Fruit fly (Drosophila melanogaster) whole organism, wandering third instar larva: Measurements from ENCODE around the gene orb.
A peak's percentile ranks its signal among the peaks of the same experiment; 100 is the strongest.

Source experiments
- Abd-B ChIP-seq: fragments of >200 bp; optimal IDR thresholded peaks from 2 replicates; lab custom pipeline; 2017; ENCODE audit warnings: missing biosample characterization, missing genetic modification characterization
- CG32264 ChIP-seq: fragments of 200-800 bp; sonication (Bioruptor generic); optimal IDR thresholded peaks from 2 replicates; lab custom pipeline; 2016; ENCODE audit warnings: missing biosample characterization, missing genetic modification characterization
- CG9705 ChIP-seq: fragments of 200-800 bp; sonication (Bioruptor generic); optimal IDR thresholded peaks from 2 replicates; lab custom pipeline; 2018; ENCODE audit warnings: missing biosample characterization, mild to moderate bottlenecking, missing genetic modification characterization
- CrebA ChIP-seq: fragments of 200-800 bp; sonication (Bioruptor generic); optimal IDR thresholded peaks from 2 replicates; lab custom pipeline; 2016; ENCODE audit warnings: missing biosample characterization, mild to moderate bottlenecking, missing genetic modification characterization, borderline replicate concordance
- Dfd ChIP-seq: fragments of >200 bp; optimal IDR thresholded peaks from 2 replicates; lab custom pipeline; 2017; ENCODE audit warnings: missing biosample characterization, missing genetic modification characterization
- Dif ChIP-seq: fragments of 200-275, 200-300 bp; sonication (Bioruptor generic); optimal IDR thresholded peaks from 2 replicates; lab custom pipeline; 2018; ENCODE audit warnings: missing biosample characterization, missing genetic modification characterization; ENCODE audit not compliant: partially characterized antibody
- GATAd ChIP-seq: sonication (Bioruptor generic); optimal IDR thresholded peaks from 2 replicates; lab custom pipeline; 2016; ENCODE audit warnings: missing biosample characterization, missing genetic modification characterization
- HLH106 ChIP-seq: fragments of 200-800 bp; optimal IDR thresholded peaks from 3 replicates; lab custom pipeline; 2019; ENCODE audit warnings: missing biosample characterization, mild to moderate bottlenecking, missing genetic modification characterization, moderate library complexity
- Hnf4 ChIP-seq: fragments of 200-800 bp; sonication (Bioruptor generic); optimal IDR thresholded peaks from 2 replicates; lab custom pipeline; 2016; ENCODE audit warnings: missing biosample characterization, mild to moderate bottlenecking, missing genetic modification characterization
- Hr78 ChIP-seq: fragments of >200 bp; optimal IDR thresholded peaks from 2 replicates; lab custom pipeline; 2017; ENCODE audit warnings: missing biosample characterization, missing genetic modification characterization
- Hr83 ChIP-seq: fragments of 200-300 bp; sonication (Bioruptor generic); optimal IDR thresholded peaks from 2 replicates; lab custom pipeline; 2016; ENCODE audit warnings: missing biosample characterization, mild to moderate bottlenecking, missing genetic modification characterization, moderate library complexity; ENCODE audit not compliant: poor library complexity, severe bottlenecking
- Jra ChIP-seq: sonication (Bioruptor generic); optimal IDR thresholded peaks from 2 replicates; lab custom pipeline; 2016; ENCODE audit warnings: missing biosample characterization, missing genetic modification characterization
- Mio ChIP-seq: sonication (Bioruptor generic); optimal IDR thresholded peaks from 2 replicates; lab custom pipeline; 2016; ENCODE audit warnings: missing biosample characterization, missing genetic modification characterization
- Myc ChIP-seq: fragments of >200 bp; optimal IDR thresholded peaks from 2 replicates; lab custom pipeline; 2017
- OdsH ChIP-seq: fragments of 200-800 bp; sonication (Bioruptor generic); optimal IDR thresholded peaks from 2 replicates; lab custom pipeline; 2016; ENCODE audit warnings: missing biosample characterization, mild to moderate bottlenecking, missing genetic modification characterization
- Rel ChIP-seq, 2 experiments: fragments of 200-800 bp; sonication (Bioruptor generic) in 1 of 2; optimal IDR thresholded peaks; 2 replicates in 1 of 2; 3 replicates in 1 of 2; lab custom pipeline; 2016 to 2019; ENCODE audit warnings: mild to moderate bottlenecking in 2 of 2, missing biosample characterization in 2 of 2, missing genetic modification characterization in 2 of 2, moderate library complexity in 1 of 2
- Sp1 ChIP-seq: fragments of 200-800 bp; sonication (Bioruptor generic); optimal IDR thresholded peaks from 3 replicates; lab custom pipeline; 2019; ENCODE audit warnings: missing biosample characterization, mild to moderate bottlenecking, missing genetic modification characterization, moderate library complexity
- Vsx2 ChIP-seq: fragments of 200-300, 225-300 bp; sonication (Bioruptor generic); optimal IDR thresholded peaks from 2 replicates; lab custom pipeline; 2018; ENCODE audit warnings: missing biosample characterization, missing genetic modification characterization; ENCODE audit not compliant: partially characterized antibody
- br ChIP-seq: fragments of 200-800 bp; sonication (Bioruptor generic); optimal IDR thresholded peaks from 2 replicates; lab custom pipeline; 2016; ENCODE audit warnings: missing biosample characterization, missing genetic modification characterization
- brk ChIP-seq: fragments of 200-800 bp; sonication (Bioruptor generic); optimal IDR thresholded peaks from 2 replicates; lab custom pipeline; 2016; ENCODE audit warnings: missing biosample characterization, mild to moderate bottlenecking, missing genetic modification characterization
- dl ChIP-seq, 2 experiments: fragments of 175-275, 200-275 bp in 1 of 2; fragments of 200-275 bp in 1 of 2; sonication (Bioruptor generic); optimal IDR thresholded peaks; lab custom pipeline; 2018; ENCODE audit warnings: mild to moderate bottlenecking in 2 of 2, missing biosample characterization in 2 of 2, missing genetic modification characterization in 2 of 2, moderate library complexity in 2 of 2; ENCODE audit not compliant: partially characterized antibody in 2 of 2, insufficient read depth in 1 of 2
- dmrt93B ChIP-seq: fragments of 200-800 bp; sonication (Bioruptor generic); optimal IDR thresholded peaks from 2 replicates; lab custom pipeline; 2018; ENCODE audit warnings: missing biosample characterization, mild to moderate bottlenecking, missing genetic modification characterization
- dsf ChIP-seq: sonication (Bioruptor generic); optimal IDR thresholded peaks from 2 replicates; lab custom pipeline; 2016; ENCODE audit warnings: missing biosample characterization, missing genetic modification characterization, borderline replicate concordance
- ey ChIP-seq: fragments of 200-800 bp; sonication (Bioruptor generic); optimal IDR thresholded peaks from 2 replicates; lab custom pipeline; 2016; ENCODE audit warnings: missing biosample characterization, missing genetic modification characterization
- foxo ChIP-seq, 2 experiments: fragments of 200-800 bp; sonication (Bioruptor generic); optimal IDR thresholded peaks; 2 replicates in 1 of 2; 3 replicates in 1 of 2; lab custom pipeline; 2016 to 2017; ENCODE audit warnings: missing biosample characterization in 2 of 2, missing genetic modification characterization in 2 of 2
- fru ChIP-seq: fragments of 200-800 bp; sonication (Bioruptor generic); optimal IDR thresholded peaks from 3 replicates; lab custom pipeline; 2016; ENCODE audit warnings: missing biosample characterization, mild to moderate bottlenecking, missing genetic modification characterization
- h ChIP-seq: fragments of 200-800 bp; sonication (Bioruptor generic); optimal IDR thresholded peaks from 3 replicates; lab custom pipeline; 2016; ENCODE audit warnings: missing biosample characterization, mild to moderate bottlenecking, missing genetic modification characterization
- jim ChIP-seq: fragments of 175-275, 200-325 bp; sonication (Bioruptor generic); optimal IDR thresholded peaks from 2 replicates; lab custom pipeline; 2016; ENCODE audit warnings: missing biosample characterization, mild to moderate bottlenecking, missing genetic modification characterization
- lola ChIP-seq: fragments of >200 bp; optimal IDR thresholded peaks from 2 replicates; lab custom pipeline; 2017; ENCODE audit warnings: missing biosample characterization, missing genetic modification characterization
- pan ChIP-seq: fragments of >200 bp; optimal IDR thresholded peaks from 2 replicates; lab custom pipeline; 2017
- psq ChIP-seq: fragments of 200-800 bp; sonication (Bioruptor generic); optimal IDR thresholded peaks from 3 replicates; lab custom pipeline; 2017; ENCODE audit warnings: missing biosample characterization, mild to moderate bottlenecking, missing genetic modification characterization, moderate library complexity
- rgr ChIP-seq: fragments of 200-800 bp; sonication (Bioruptor generic); optimal IDR thresholded peaks from 3 replicates; lab custom pipeline; 2016; ENCODE audit warnings: missing biosample characterization, mild to moderate bottlenecking, missing genetic modification characterization
- sage ChIP-seq: fragments of 200-800 bp; sonication (Bioruptor generic); optimal IDR thresholded peaks from 2 replicates; lab custom pipeline; 2016; ENCODE audit warnings: missing biosample characterization, mild to moderate bottlenecking, missing genetic modification characterization
- sv ChIP-seq: fragments of 200-800 bp; sonication (Bioruptor generic); optimal IDR thresholded peaks from 3 replicates; lab custom pipeline; 2016; ENCODE audit warnings: missing biosample characterization, missing genetic modification characterization
- tai ChIP-seq: sonication (Bioruptor generic); optimal IDR thresholded peaks from 2 replicates; lab custom pipeline; 2016; ENCODE audit warnings: missing biosample characterization, missing genetic modification characterization
- usp ChIP-seq: fragments of >200 bp; optimal IDR thresholded peaks from 2 replicates; lab custom pipeline; 2017; ENCODE audit warnings: missing biosample characterization, missing genetic modification characterization
- woc ChIP-seq: sonication (Bioruptor generic); optimal IDR thresholded peaks from 2 replicates; lab custom pipeline; 2016; ENCODE audit warnings: missing biosample characterization, mild to moderate bottlenecking, missing genetic modification characterization

Gene orb

dm6 chr3R:23215434-23215730, 65.3 kb downstream of the orb start:
- TF ChIP-seq CrebA (GFP tag; lab: Kevin White, UChicago) (no peak), Jra (GFP tag; lab: Kevin White, UChicago) (no peak), pan (lab: Kevin White, UChicago) (no peak), Hr83 (no peak), foxo (GFP tag; optimal IDR thresholded peaks at IDR 0.05; lab: Kevin White, UChicago) (no peak), psq (GFP tag; lab: Kevin White, UChicago) (peak; percentile 23), dsf (GFP tag; lab: Kevin White, UChicago) (no peak), Rel (GFP tag; optimal IDR thresholded peaks at IDR 0.05; lab: Kevin White, UChicago) (no peak), Rel (tag; optimal IDR thresholded peaks at IDR 0.05; lab: Kevin White, UChicago) (peak; percentile 22)
- TF ChIP-seq, all 38 proteins: peak for 2

dm6 chr3R:23214603-23215433, 65.8 kb downstream of the orb start:
- TF ChIP-seq fru, result peak; percentile 0
- no peak for TF ChIP-seq usp (GFP tag; lab: Kevin White, UChicago)
- TF ChIP-seq brk (GFP tag; lab: Kevin White, UChicago), result peak; percentile 1
- TF ChIP-seq Rel (GFP tag; optimal IDR thresholded peaks at IDR 0.05; lab: Kevin White, UChicago), result no peak
- peak; percentile 55 for TF ChIP-seq Rel (tag; optimal IDR thresholded peaks at IDR 0.05; lab: Kevin White, UChicago)
- TF ChIP-seq br, result peak; percentile 11
- TF ChIP-seq Sp1 (GFP tag; lab: Kevin White, UChicago), result peak; percentile 31
- TF ChIP-seq Hr78 (GFP tag; lab: Kevin White, UChicago), result no peak
- TF ChIP-seq HLH106, result peak; percentile 51
- peak; percentile 75 for TF ChIP-seq psq (GFP tag; lab: Kevin White, UChicago)
- TF ChIP-seq Hnf4 (GFP tag; lab: Kevin White, UChicago), result no peak
- peak; percentile 34 for TF ChIP-seq OdsH (GFP tag; lab: Kevin White, UChicago)
- peak; percentile 16 for TF ChIP-seq CrebA (GFP tag; lab: Kevin White, UChicago)
- TF ChIP-seq rgr (GFP tag; lab: Kevin White, UChicago), result no peak
- TF ChIP-seq ey (GFP tag; lab: Kevin White, UChicago), result peak; percentile 50
- peak in 1 of 2 experiments; percentile 24 for TF ChIP-seq foxo (GFP tag; optimal IDR thresholded peaks at IDR 0.05; lab: Kevin White, UChicago)
- TF ChIP-seq tai (GFP tag; lab: Kevin White, UChicago), result peak; percentile 67
- TF ChIP-seq CG9705 (GFP tag; lab: Kevin White, UChicago), result no peak
- peak; percentile 28 for TF ChIP-seq woc
- no peak for TF ChIP-seq Hr83
- TF ChIP-seq Myc (lab: Kevin White, UChicago), result peak; percentile 78
- peak; percentile 29 for TF ChIP-seq h (GFP tag; lab: Kevin White, UChicago)
- TF ChIP-seq Dfd (GFP tag; lab: Kevin White, UChicago), result no peak

dm6 chr3R:23212764-23213163, 67.9 kb downstream of the orb start:
- TF ChIP-seq rgr (GFP tag; lab: Kevin White, UChicago), result no peak
- no peak for TF ChIP-seq Mio

dm6 chr3R:23211745-23212254, 68.9 kb downstream of the orb start:
- TF ChIP-seq Dfd (GFP tag; lab: Kevin White, UChicago), result no peak
- no peak for TF ChIP-seq OdsH (GFP tag; lab: Kevin White, UChicago)
- no peak for TF ChIP-seq Hr83
- peak; percentile 24 for TF ChIP-seq HLH106
- TF ChIP-seq dmrt93B, result no peak
- TF ChIP-seq jim (GFP tag; lab: Kevin White, UChicago), result no peak
- no peak for TF ChIP-seq Jra (GFP tag; lab: Kevin White, UChicago)
- TF ChIP-seq Hnf4 (GFP tag; lab: Kevin White, UChicago), result no peak
- TF ChIP-seq Mio, result no peak
- TF ChIP-seq lola (GFP tag; lab: Kevin White, UChicago), result no peak
- TF ChIP-seq rgr (GFP tag; lab: Kevin White, UChicago), result peak; percentile 16
- peak; percentile 30 for TF ChIP-seq psq (GFP tag; lab: Kevin White, UChicago)
- TF ChIP-seq tai (GFP tag; lab: Kevin White, UChicago), result no peak
- no peak for TF ChIP-seq pan (lab: Kevin White, UChicago)
- TF ChIP-seq CG32264, result no peak
- TF ChIP-seq GATAd (GFP tag; lab: Kevin White, UChicago), result no peak
- TF ChIP-seq sage, result no peak
- peak; percentile 34 for TF ChIP-seq h (GFP tag; lab: Kevin White, UChicago)
- no peak for TF ChIP-seq usp (GFP tag; lab: Kevin White, UChicago)
- TF ChIP-seq Abd-B (GFP tag; lab: Kevin White, UChicago), result no peak
- peak; percentile 22 for TF ChIP-seq sv
- no peak for TF ChIP-seq CrebA (GFP tag; lab: Kevin White, UChicago)
- peak; percentile 45 for TF ChIP-seq Sp1 (GFP tag; lab: Kevin White, UChicago)
- no peak for TF ChIP-seq Hr78 (GFP tag; lab: Kevin White, UChicago)
- no peak for TF ChIP-seq Vsx2
- TF ChIP-seq brk (GFP tag; lab: Kevin White, UChicago), result no peak
- peak; percentile 62 for TF ChIP-seq fru
- no peak for TF ChIP-seq Dif
- TF ChIP-seq br, result no peak
- peak; percentile 43 for TF ChIP-seq woc
- TF ChIP-seq foxo (GFP tag; optimal IDR thresholded peaks at IDR 0.05; lab: Kevin White, UChicago), result peak in 1 of 2 experiments; percentile 63
- no peak for TF ChIP-seq Myc (lab: Kevin White, UChicago)
- no peak for TF ChIP-seq CG9705 (GFP tag; lab: Kevin White, UChicago)
- no peak for TF ChIP-seq dl (GFP tag; optimal IDR thresholded peaks at IDR 0.05; lab: Kevin White, UChicago; ENCODE audit: insufficient read depth in 1 of 2, partially characterized antibody in 2 of 2)
